Fruit fly (Drosophila melanogaster): ENCODE data around the gene LManI.

The LManI gene

DNA sequence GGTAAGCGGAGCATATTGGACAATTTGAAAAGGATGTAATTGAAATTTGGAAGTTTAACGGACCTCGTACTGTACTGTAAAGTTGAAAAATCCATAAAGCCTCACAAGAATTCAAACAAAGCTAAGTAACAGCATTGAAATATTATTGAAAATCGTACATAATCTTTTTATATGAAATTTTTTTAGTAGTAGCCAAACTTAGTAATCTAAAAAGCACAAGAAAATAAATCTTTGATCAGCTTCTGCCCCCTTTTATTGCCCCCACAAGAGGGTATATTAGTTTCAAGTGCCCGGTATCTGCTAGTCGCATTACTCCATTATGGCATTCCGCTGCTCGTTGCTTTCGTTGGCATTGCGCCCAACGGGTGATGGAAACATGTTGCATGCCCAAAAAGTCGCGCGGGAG lies 9.8 kb upstream of the LManI start (continued):
- TF ChIP-seq Hsf (GFP tag; optimal IDR thresholded peaks at IDR 0.05) (peak; percentile 57), dati (GFP tag; IDR thresholded peaks at IDR 0.05) (no peak), org-1 (GFP tag; optimal IDR thresholded peaks at IDR 0.05) (peak; percentile 51), scrt (GFP tag; optimal IDR thresholded peaks at IDR 0.05) (no peak), CG18764 (GFP tag; optimal IDR thresholded peaks at IDR 0.05) (peak; percentile 1), odd (GFP tag; optimal IDR thresholded peaks at IDR 0.05) (peak; percentile 41), sqz (GFP tag; optimal IDR thresholded peaks at IDR 0.05) (peak; percentile 19), hbn (GFP tag; IDR thresholded peaks at IDR 0.05; ENCODE audit: partially characterized antibody) (no peak), D19A (tag; optimal IDR thresholded peaks at IDR 0.05) (peak; percentile 64), usp (GFP tag; optimal IDR thresholded peaks at IDR 0.05) (no peak), CG14710 (tag; optimal IDR thresholded peaks at IDR 0.05) (peak; percentile 73), CG11723 (GFP tag; optimal IDR thresholded peaks at IDR 0.05) (peak; percentile 58), CG4820 (GFP tag; optimal IDR thresholded peaks at IDR 0.05) (peak; percentile 68), CG17361 (GFP tag; IDR thresholded peaks at IDR 0.05) (peak; percentile 87), Hr51 (GFP tag; optimal IDR thresholded peaks at IDR 0.05) (no peak), CG9817 (tag; optimal IDR thresholded peaks at IDR 0.05) (peak; percentile 10), trh (GFP tag; optimal IDR thresholded peaks at IDR 0.05) (peak; percentile 8), BEAF-32 (GFP tag; optimal IDR thresholded peaks at IDR 0.05) (no peak), tx (GFP tag; optimal IDR thresholded peaks at IDR 0.05) (no peak), zf30C (GFP tag; optimal IDR thresholded peaks at IDR 0.05) (no peak), ssp (GFP tag; IDR thresholded peaks at IDR 0.05) (peak; percentile 64; the same call in 1 of the 2 replicates), Kr (GFP tag; optimal IDR thresholded peaks at IDR 0.05) (no peak), CG11456 (GFP tag; IDR thresholded peaks at IDR 0.05) (no peak), Opbp (GFP tag; IDR thresholded peaks at IDR 0.05; ENCODE audit: partially characterized antibody) (no peak), Usf (GFP tag; optimal IDR thresholded peaks at IDR 0.05) (peak; percentile 15), CG30403 (GFP tag; optimal IDR thresholded peaks at IDR 0.05) (peak; percentile 75), crol (GFP tag; IDR thresholded peaks at IDR 0.05) (no peak), CG8089 (GFP tag; optimal IDR thresholded peaks at IDR 0.05) (peak; percentile 22), Doc3 (GFP tag; IDR thresholded peaks at IDR 0.05; ENCODE audit: partially characterized antibody) (no peak), br (optimal IDR thresholded peaks at IDR 0.05) (no peak), D (optimal IDR thresholded peaks at IDR 0.05) (no peak), D (GFP tag; optimal IDR thresholded peaks at IDR 0.05) (peak; percentile 78), Dp (GFP tag; optimal IDR thresholded peaks at IDR 0.05) (no peak), CG7357 (GFP tag; IDR thresholded peaks at IDR 0.05) (peak; percentile 61; the same call in 2 of the 3 replicates), jumu (GFP tag; optimal IDR thresholded peaks at IDR 0.05) (peak; percentile 53), amos (GFP tag; IDR thresholded peaks at IDR 0.05; ENCODE audit: partially characterized antibody) (no peak), CG6791 (GFP tag; IDR thresholded peaks at IDR 0.05; ENCODE audit: partially characterized antibody) (no peak), CG6765 (GFP tag; optimal IDR thresholded peaks at IDR 0.05) (no peak), ab (GFP tag; optimal IDR thresholded peaks at IDR 0.05) (no peak), CG6272 (GFP tag; IDR thresholded peaks at IDR 0.05) (no peak), CG3163 (GFP tag; optimal IDR thresholded peaks at IDR 0.05) (no peak), Hmr (GFP tag; optimal IDR thresholded peaks at IDR 0.05) (no peak), Eip74EF (GFP tag; optimal IDR thresholded peaks at IDR 0.05) (peak in 1 of 2 experiments; percentile 65), CG13296 (GFP tag; optimal IDR thresholded peaks at IDR 0.05) (no peak), grn (GFP tag; optimal IDR thresholded peaks at IDR 0.05) (no peak), CG1603 (tag; optimal IDR thresholded peaks at IDR 0.05) (no peak), tap (tag; optimal IDR thresholded peaks at IDR 0.05) (peak; percentile 46), sna (GFP tag; IDR thresholded peaks at IDR 0.05; ENCODE audit: partially characterized antibody) (no peak), CG11696 (GFP tag; IDR thresholded peaks at IDR 0.05) (no peak), onecut (GFP tag; IDR thresholded peaks at IDR 0.05) (0 out of 2 replicates have a peak, but pooled peaks have one; percentile 15), sens-2 (GFP tag; IDR thresholded peaks at IDR 0.05) (no peak)

Measured in whole organism, embryonic.